Worm (Caenorhabditis elegans) whole organism, L1 larva: ENCODE results near the gene ztf-22.

Experiments
- ama-1 ChIP-seq: fragments of 150-350 bp; optimal IDR thresholded peaks from 2 replicates; lab custom pipeline; 2014
- egl-27 ChIP-seq, 2 experiments: fragments of 150-350 bp in 1 of 2; sonication (generic microtip); optimal IDR thresholded peaks; 3 replicates each; lab custom pipeline; 2017 to 2018; ENCODE audit warnings: missing biosample characterization in 2 of 2, missing genetic modification characterization in 2 of 2, missing genetic modification reagents in 2 of 2
- fkh-10 ChIP-seq: sonication (generic microtip); optimal IDR thresholded peaks from 2 replicates; lab custom pipeline; 2017; ENCODE audit warnings: missing biosample characterization, missing genetic modification reagents, missing genetic modification characterization
- fos-1 ChIP-seq: fragments of 150-350 bp; optimal IDR thresholded peaks from 2 replicates; lab custom pipeline; 2014; ENCODE audit warnings: missing biosample characterization, missing genetic modification characterization
- lin-39 ChIP-seq: fragments of 150-350 bp; optimal IDR thresholded peaks from 2 replicates; lab custom pipeline; 2014; ENCODE audit warnings: missing biosample characterization, missing genetic modification reagents, missing genetic modification characterization
- mdl-1 ChIP-seq, 2 experiments: fragments of 150-350 bp; optimal IDR thresholded peaks; 2 replicates each; lab custom pipeline; 2014 to 2017; ENCODE audit warnings: missing biosample characterization in 2 of 2, missing genetic modification characterization in 2 of 2, inconsistent platforms in 1 of 2
- nhr-77 ChIP-seq: fragments of 150-350 bp; optimal IDR thresholded peaks from 2 replicates; lab custom pipeline; 2014; ENCODE audit warnings: missing biosample characterization, missing genetic modification characterization
- unc-62 ChIP-seq: fragments of 150-350 bp; optimal IDR thresholded peaks from 2 replicates; lab custom pipeline; 2014; ENCODE audit warnings: missing biosample characterization, missing genetic modification reagents, missing genetic modification characterization
- unc-86 ChIP-seq: sonication (generic microtip); optimal IDR thresholded peaks from 2 replicates; lab custom pipeline; 2016; ENCODE audit warnings: missing genetic modification characterization, missing compliant biosample characterization
- zag-1 ChIP-seq: fragments of 150-350 bp; optimal IDR thresholded peaks from 2 replicates; lab custom pipeline; 2014; ENCODE audit warnings: missing biosample characterization, missing genetic modification characterization
- ztf-11 ChIP-seq, 2 experiments: sonication (generic microtip); optimal IDR thresholded peaks; 2 replicates each; lab custom pipeline; 2016 to 2017; ENCODE audit warnings: missing genetic modification characterization in 2 of 2, missing biosample characterization in 1 of 2, missing compliant biosample characterization in 1 of 2

DNA sequence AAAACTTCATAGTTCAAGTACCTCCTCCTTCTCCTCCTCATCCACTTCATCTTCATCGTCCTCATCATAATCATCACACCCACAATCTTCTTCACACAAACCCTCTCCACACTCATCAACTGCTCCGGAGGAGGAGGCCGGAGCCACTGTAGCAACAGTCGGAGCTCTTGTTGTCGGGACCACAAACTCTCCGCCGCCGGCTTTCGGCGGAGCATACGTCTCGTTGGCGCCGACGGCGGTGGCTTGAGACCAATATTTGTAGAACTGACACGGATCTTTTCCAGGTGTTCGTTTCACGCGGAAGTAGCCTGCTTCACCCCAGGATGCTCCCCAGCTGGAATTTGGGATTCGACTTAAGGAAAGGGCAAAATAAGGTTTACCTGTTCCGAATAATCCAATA lies 46.0 kb downstream of the ztf-22 start:
- TF ChIP-seq lin-39 (tag; lab: Kevin White, UChicago) (no peak), unc-86 (tag; lab: Kevin White, UChicago) (no peak), fkh-10 (GFP tag; lab: Kevin White, UChicago) (no peak), egl-27 (tag; optimal IDR thresholded peaks at IDR 0.05; lab: Kevin White, UChicago) (no peak), ama-1 (lab: Kevin White, UChicago) (no peak), mdl-1 (tag; optimal IDR thresholded peaks at IDR 0.05; lab: Kevin White, UChicago) (no peak), fos-1 (tag; lab: Kevin White, UChicago) (no peak), zag-1 (tag; lab: Kevin White, UChicago) (no peak), unc-62 (no peak), ztf-11 (tag; optimal IDR thresholded peaks at IDR 0.05; lab: Kevin White, UChicago) (no peak), nhr-77 (tag; lab: Kevin White, UChicago) (no peak)
